Fruit fly (Drosophila melanogaster): ENCODE results near the gene OXA1L.

The OXA1L gene

DNA sequence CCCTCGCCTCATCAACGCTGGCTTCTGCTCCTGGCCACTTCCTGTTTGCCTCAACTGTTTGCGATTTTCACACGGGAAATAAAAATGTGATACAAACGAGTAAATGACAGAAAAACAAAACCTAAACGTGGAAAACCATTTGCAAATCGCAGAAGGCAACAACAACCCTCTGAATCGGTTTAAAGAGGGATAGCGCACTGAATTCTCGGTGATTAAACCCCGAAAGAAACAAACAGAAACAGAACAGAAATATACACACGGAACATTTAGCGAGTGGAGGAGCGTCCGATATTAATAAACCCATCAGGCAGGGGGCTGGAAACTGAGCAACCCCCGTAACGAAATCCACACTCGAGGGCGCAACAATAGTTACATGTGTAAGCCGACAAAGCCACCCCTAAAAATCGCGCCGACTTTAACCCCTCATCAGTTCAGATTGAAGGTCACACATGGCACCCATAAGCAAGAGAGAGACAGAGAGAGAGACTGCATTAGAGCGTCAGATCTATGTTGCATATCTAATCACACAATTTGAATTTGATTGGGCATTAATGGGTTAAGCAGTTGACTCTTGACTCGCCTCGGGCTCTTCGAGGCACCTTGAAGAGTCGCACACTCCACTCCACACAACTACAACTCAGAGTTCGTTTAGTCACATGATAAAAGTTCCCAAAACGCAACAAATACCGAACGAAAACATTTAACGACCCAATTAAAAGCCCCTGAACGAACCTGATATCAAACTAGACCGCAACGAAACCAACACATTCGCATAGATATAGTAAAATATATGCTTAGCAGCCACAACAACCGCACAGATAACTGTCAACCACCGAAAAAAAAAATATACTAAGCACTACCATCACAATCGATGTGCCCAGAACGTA is 24.4 kb downstream of the OXA1L start (continued):
- TF ChIP-seq kni (GFP tag; optimal IDR thresholded peaks at IDR 0.05) (peak; percentile 59), ind (GFP tag; optimal IDR thresholded peaks at IDR 0.05) (peak; percentile 2), sens (GFP tag) (peak; percentile 63), CG4360 (GFP tag; IDR thresholded peaks at IDR 0.05) (peak; percentile 73), CHES-1-like (GFP tag; optimal IDR thresholded peaks at IDR 0.05) (no peak), C15 (GFP tag; IDR thresholded peaks at IDR 0.05) (no peak), Gug (GFP tag; IDR thresholded peaks at IDR 0.05) (peak; percentile 17; the same call in 1 of the 4 replicates), tll (GFP tag; optimal IDR thresholded peaks at IDR 0.05) (peak in 1 of 2 experiments; percentile 32), CG1603 (tag; optimal IDR thresholded peaks at IDR 0.05) (peak; percentile 18), BtbVII (GFP tag; optimal IDR thresholded peaks at IDR 0.05) (peak; percentile 32), Xrp1 (GFP tag; IDR thresholded peaks at IDR 0.05) (peak; percentile 19; the same call in 1 of the 2 replicates), pros (GFP tag; optimal IDR thresholded peaks at IDR 0.05) (peak; percentile 99), lov (optimal IDR thresholded peaks at IDR 0.05) (no peak), lov (GFP tag; IDR thresholded peaks at IDR 0.05) (peak; percentile 75; the same call in 1 of the 3 replicates), cwo (GFP tag; optimal IDR thresholded peaks at IDR 0.05) (peak; percentile 33), grau (tag; optimal IDR thresholded peaks at IDR 0.05) (peak; percentile 31), CG9932 (GFP tag; IDR thresholded peaks at IDR 0.05) (0 out of 2 replicates have a peak, but pooled peaks have one; percentile 14), CG12071 (GFP tag; optimal IDR thresholded peaks at IDR 0.05) (no peak), CG2199 (GFP tag; IDR thresholded peaks at IDR 0.05) (peak; percentile 50; the same call in 2 of the 3 replicates), CG11695 (GFP tag; IDR thresholded peaks at IDR 0.05) (0 out of 3 replicates have a peak, but pooled peaks have one; percentile 13), prd (optimal IDR thresholded peaks at IDR 0.05) (no peak), prd (GFP tag; IDR thresholded peaks at IDR 0.05) (0 out of 3 replicates have a peak, but pooled peaks have one; percentile 18), cg (GFP tag; optimal IDR thresholded peaks at IDR 0.05) (peak; percentile 29), ems (GFP tag; optimal IDR thresholded peaks at IDR 0.05) (no peak), ftz-f1 (GFP tag; optimal IDR thresholded peaks at IDR 0.05) (peak; percentile 43), tgo (GFP tag; IDR thresholded peaks at IDR 0.05) (peak; percentile 17; the same call in 2 of the 3 replicates), ATbp (GFP tag; optimal IDR thresholded peaks at IDR 0.05) (peak; percentile 34), Antp (GFP tag; optimal IDR thresholded peaks at IDR 0.05) (peak; percentile 35), NC2α (GFP tag; optimal IDR thresholded peaks at IDR 0.05) (no peak), Fer1 (GFP tag; optimal IDR thresholded peaks at IDR 0.05) (peak; percentile 10), CG7839 (tag; optimal IDR thresholded peaks at IDR 0.05) (peak; percentile 26), GATAe (GFP tag; conservative IDR thresholded peaks at IDR 0.05) (peak; percentile 42; the same call in 1 of the 2 replicates), CG12155 (GFP tag; optimal IDR thresholded peaks at IDR 0.05) (peak; percentile 19), Dbx (GFP tag; IDR thresholded peaks at IDR 0.05) (peak; percentile 31; the same call in 2 of the 3 replicates), Med (GFP tag) (peak; percentile 80), nerfin-1 (tag; optimal IDR thresholded peaks at IDR 0.05) (peak; percentile 60), ham (GFP tag; IDR thresholded peaks at IDR 0.05) (no peak), CG14014 (GFP tag; IDR thresholded peaks at IDR 0.05) (0 out of 2 replicates have a peak, but pooled peaks have one; percentile 12), Opbp (GFP tag; IDR thresholded peaks at IDR 0.05; ENCODE audit: partially characterized antibody) (0 out of 3 replicates have a peak, but pooled peaks have one; percentile 37), Six4 (GFP tag; optimal IDR thresholded peaks at IDR 0.05) (no peak), pfk (GFP tag; optimal IDR thresholded peaks at IDR 0.05) (peak; percentile 56), crol (GFP tag; IDR thresholded peaks at IDR 0.05) (0 out of 2 replicates have a peak, but pooled peaks have one; percentile 7), Lpt (GFP tag; optimal IDR thresholded peaks at IDR 0.05) (no peak), zfh2 (GFP tag; optimal IDR thresholded peaks at IDR 0.05) (peak; percentile 4), CG2202 (tag; optimal IDR thresholded peaks at IDR 0.05) (no peak), CG2712 (tag; optimal IDR thresholded peaks at IDR 0.05) (peak; percentile 12), pan (optimal IDR thresholded peaks at IDR 0.05) (no peak), pan (GFP tag; optimal IDR thresholded peaks at IDR 0.05 in 1 of 2, IDR thresholded peaks at IDR 0.05 in 1 of 2) (peak in 1 of 2 experiments; percentile 27), CG9817 (tag; optimal IDR thresholded peaks at IDR 0.05) (peak; percentile 7)
